Worm (Caenorhabditis elegans) whole organism, dauer: ENCODE results near the gene C32H11.3.

ENCODE experiments used
- unc-62 ChIP-seq: sonication (generic microtip); optimal IDR thresholded peaks from 2 replicates; lab custom pipeline; 2017; ENCODE audit warnings: missing biosample characterization, missing genetic modification reagents, missing genetic modification characterization

Gene C32H11.3

ce11 chrIV:12941254-12941653 is 22.9 kb downstream of the C32H11.3 start, which contains the start of gene dod-24:
Gene dod-24, minus strand, starts transcription at chrIV:12941354.
- TF ChIP-seq unc-62 (GFP tag; lab: Kevin White, UChicago) = no peak

ce11 chrIV:12942633-12943032 is 24.3 kb downstream of the C32H11.3 start, which contains the start of gene dct-19:
Gene dct-19, plus strand, starts transcription at chrIV:12942933.
- no peak for TF ChIP-seq unc-62 (GFP tag; lab: Kevin White, UChicago)

DNA sequence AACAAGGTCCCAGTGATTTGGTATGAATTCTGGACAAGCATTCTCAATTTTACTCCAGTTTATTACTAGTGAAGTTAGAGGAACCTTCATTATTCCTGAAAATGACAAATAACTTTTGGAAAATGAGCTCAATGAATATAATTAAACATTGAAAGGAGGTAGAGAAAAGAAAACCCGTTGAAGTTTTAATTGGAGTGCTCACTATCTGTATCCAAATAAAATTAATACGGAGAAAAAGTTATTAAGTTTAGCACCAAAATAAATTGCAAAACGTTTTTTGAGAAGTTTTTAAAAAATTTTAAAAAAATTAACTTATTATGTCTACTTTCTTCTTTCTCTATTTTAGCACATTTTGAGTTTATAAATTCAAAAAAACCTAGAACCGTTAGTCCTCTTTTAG is 28.1 kb downstream of the C32H11.3 start, which contains the start of gene F55G11.1:
TSS of gene F55G11.1 (minus strand) at position 101 of the 400 bp plus-strand sequence.
- no peak for TF ChIP-seq unc-62 (GFP tag; lab: Kevin White, UChicago)

DNA sequence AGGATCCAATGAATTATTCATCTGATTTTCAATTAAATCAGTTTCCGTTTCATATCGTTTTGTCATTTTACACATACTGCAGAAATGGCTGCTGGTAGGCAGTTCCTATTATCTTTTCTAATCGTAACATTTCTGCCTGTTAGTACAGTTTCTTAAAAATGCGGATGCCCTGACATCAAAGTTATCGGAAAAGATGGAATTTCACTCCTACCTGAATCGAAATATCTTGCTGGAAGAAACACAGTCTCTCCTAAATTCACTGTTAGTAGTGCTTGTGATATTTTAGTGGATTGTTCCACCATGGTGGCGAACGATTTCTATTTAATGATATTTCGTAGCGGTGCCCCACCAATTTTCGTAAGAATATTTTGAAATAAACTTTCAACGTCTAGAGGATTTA is 30.1 kb downstream of the C32H11.3 start, which contains the start of gene F55G11.10:
TSS of gene F55G11.10 (plus strand) at position 301 of the 400 bp plus-strand sequence.
- no peak for TF ChIP-seq unc-62 (GFP tag; lab: Kevin White, UChicago)

- TF ChIP-seq unc-62 (GFP tag; lab: Kevin White, UChicago) = no peak
Observed at ce11 chrIV:12957730-12958129, 39.4 kb downstream of the C32H11.3 start, which contains the start of gene F55G11.6. Gene F55G11.6, plus strand, starts transcription at chrIV:12958030.

DNA sequence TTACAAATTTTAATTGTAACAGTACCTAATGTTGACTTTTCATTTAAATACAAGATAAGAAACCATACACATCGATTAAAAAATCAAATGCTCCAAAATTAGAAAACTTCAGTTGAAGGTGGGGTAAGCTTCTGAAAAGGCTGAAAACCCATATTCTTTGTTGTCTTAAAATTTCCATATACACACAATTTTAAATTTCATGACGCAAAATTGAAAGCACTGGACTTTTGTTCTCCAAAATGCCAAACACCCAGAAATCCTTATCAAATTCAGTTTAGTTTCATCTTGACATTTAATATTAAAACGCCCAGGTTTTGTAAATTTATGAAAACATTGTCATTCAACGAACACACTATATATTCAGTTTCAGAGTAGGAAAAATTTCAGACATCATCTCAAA is 41.8 kb downstream of the C32H11.3 start, which contains the start of gene F55G11.7:
TSS of gene F55G11.7 (plus strand) at position 301 of the 400 bp plus-strand sequence.
- TF ChIP-seq unc-62 (GFP tag; lab: Kevin White, UChicago) = no peak

DNA sequence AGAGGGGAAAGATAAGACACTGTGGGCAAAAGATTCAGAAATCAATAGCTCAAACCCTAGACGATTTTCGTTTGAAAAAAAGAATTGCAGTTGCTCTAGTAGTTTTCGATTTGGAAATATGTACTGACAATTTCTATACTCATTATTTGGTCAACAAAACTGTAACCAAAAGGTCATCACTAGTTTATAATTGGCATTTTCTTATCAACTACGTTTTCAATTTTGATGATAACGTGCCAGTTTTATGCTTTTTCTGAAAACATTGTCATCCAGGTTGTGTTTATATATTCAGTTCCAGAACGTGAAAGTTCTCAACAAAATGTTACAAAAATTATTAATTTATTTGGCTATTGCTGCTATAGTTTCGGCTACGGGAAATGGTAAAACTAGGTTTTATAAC is 44.2 kb downstream of the C32H11.3 start, which contains the start of gene F55G11.8:
TSS of gene F55G11.8 (plus strand) at position 245 of the 400 bp plus-strand sequence.
- TF ChIP-seq unc-62 (GFP tag; lab: Kevin White, UChicago) = no peak

ce11 chrIV:12964648-12965047 is 46.3 kb downstream of the C32H11.3 start:
- TF ChIP-seq unc-62 (GFP tag; lab: Kevin White, UChicago) = no peak

DNA sequence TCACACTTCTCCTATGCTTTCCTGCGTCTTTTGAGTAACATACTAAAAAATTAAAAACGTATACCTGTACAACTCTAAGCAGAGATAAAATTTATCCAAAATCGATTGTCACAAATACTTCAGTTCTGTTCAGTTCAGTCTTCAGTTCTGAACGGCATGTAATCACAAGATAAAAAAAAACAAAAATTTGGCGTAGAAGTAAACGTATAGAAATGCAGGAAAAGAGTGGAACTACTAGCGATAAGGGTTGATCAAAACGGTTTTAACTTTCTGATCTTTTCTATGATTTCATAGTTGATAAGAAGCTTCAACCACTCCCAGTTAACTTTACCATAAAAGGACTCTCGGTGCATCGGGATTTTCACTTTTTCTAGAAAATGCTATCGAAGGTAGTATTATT is 46.7 kb downstream of the C32H11.3 start, which contains the start of gene dod-22:
TSS of gene dod-22 (plus strand) at position 301 of the 400 bp plus-strand sequence.
- TF ChIP-seq unc-62 (GFP tag; lab: Kevin White, UChicago) = no peak

ce11 chrIV:12967303-12967702 is 48.9 kb downstream of the C32H11.3 start:
- no peak for TF ChIP-seq unc-62 (GFP tag; lab: Kevin White, UChicago)

ce11 chrIV:12969141-12969540 is 50.8 kb downstream of the C32H11.3 start, which contains the start of gene F55G11.2:
Gene F55G11.2, minus strand, starts transcription at chrIV:12969289.
- no peak for TF ChIP-seq unc-62 (GFP tag; lab: Kevin White, UChicago)
